Worm (Caenorhabditis elegans) whole organism, L4 larva: ENCODE results near the gene hsp-6.

Experiments
- ZK546.5 ChIP-seq, 2 experiments: sonication (generic microtip); optimal IDR thresholded peaks; 2 replicates each; lab custom pipeline; 2017; ENCODE audit warnings: missing biosample characterization in 2 of 2, missing genetic modification characterization in 2 of 2
- ama-1 ChIP-seq: fragments of 150-350 bp; optimal IDR thresholded peaks from 2 replicates; lab custom pipeline; 2014; ENCODE audit warnings: inconsistent platforms, mixed read lengths
- ctbp-1 ChIP-seq: fragments of 200-800 bp; sonication (Bioruptor generic); IDR thresholded peaks from 2 replicates; pipeline ENCODE4 v1.3.6; 2022; ENCODE audit warnings: missing genetic modification reagents, missing genetic modification characterization, missing compliant biosample characterization
- daf-16 ChIP-seq, 3 experiments: sonication (generic microtip); optimal IDR thresholded peaks; 2 replicates each; lab custom pipeline; 2016 to 2017; ENCODE audit warnings: missing genetic modification characterization in 3 of 3, missing genetic modification reagents in 3 of 3, mild to moderate bottlenecking in 2 of 3, missing compliant biosample characterization in 2 of 3, missing biosample characterization in 1 of 3, moderate library complexity in 1 of 3
- egl-27 ChIP-seq: sonication (generic microtip); optimal IDR thresholded peaks from 3 replicates; lab custom pipeline; 2017; ENCODE audit warnings: missing biosample characterization, missing genetic modification reagents, missing genetic modification characterization
- jun-1 ChIP-seq: fragments of 150-350 bp; optimal IDR thresholded peaks from 2 replicates; lab custom pipeline; 2014; ENCODE audit warnings: missing biosample characterization, missing genetic modification reagents, missing genetic modification characterization
- lsy-2 ChIP-seq, 2 experiments: fragments of 150-350 bp in 1 of 2; sonication (generic microtip) in 1 of 2; optimal IDR thresholded peaks; 2 replicates each; lab custom pipeline; 2014 to 2017; ENCODE audit warnings: missing biosample characterization in 2 of 2, missing genetic modification characterization in 2 of 2
- nhr-10 ChIP-seq: fragments of 150-350 bp; optimal IDR thresholded peaks from 2 replicates; lab custom pipeline; 2014; ENCODE audit warnings: missing biosample characterization, missing genetic modification characterization
- nhr-6 ChIP-seq: fragments of 150-350 bp; optimal IDR thresholded peaks from 2 replicates; lab custom pipeline; 2014; ENCODE audit warnings: missing biosample characterization, missing genetic modification characterization
- nhr-77 ChIP-seq: fragments of 150-350 bp; optimal IDR thresholded peaks from 2 replicates; lab custom pipeline; 2014; ENCODE audit warnings: missing biosample characterization, missing genetic modification characterization
- pha-4 ChIP-seq, 2 experiments: fragments of 150-350 bp in 1 of 2; fragments of 200-800 bp in 1 of 2; sonication (Bioruptor generic) in 1 of 2; IDR thresholded peaks in 1 of 2; optimal IDR thresholded peaks in 1 of 2; 2 replicates each; pipeline versions ENCODE4 v1.3.6 to Lab custom; 2014 to 2022; ENCODE audit warnings: missing genetic modification characterization in 2 of 2, missing genetic modification reagents in 2 of 2, missing biosample characterization in 1 of 2, missing compliant biosample characterization in 1 of 2
- unc-62 ChIP-seq, 3 experiments: fragments of 150-350 bp in 1 of 3; sonication (generic microtip); optimal IDR thresholded peaks in 2 of 3; peaks in 1 of 3; 1 replicate in 1 of 3; 2 replicates in 2 of 3; lab custom pipeline; 2014 to 2017; ENCODE audit warnings: missing biosample characterization in 3 of 3, missing genetic modification characterization in 3 of 3, missing genetic modification reagents in 3 of 3, missing genotype in 1 of 3

- TF ChIP-seq nhr-77 (tag; lab: Kevin White, UChicago) (no peak), daf-16 (GFP tag; optimal IDR thresholded peaks at IDR 0.05; lab: Kevin White, UChicago) (no peak), daf-16 (tag; optimal IDR thresholded peaks at IDR 0.05; lab: Kevin White, UChicago) (no peak), pha-4 (GFP tag; IDR thresholded peaks at IDR 0.05; lab: Robert Waterston, UW) (no peak), pha-4 (tag; optimal IDR thresholded peaks at IDR 0.05; lab: Kevin White, UChicago) (no peak), ama-1 (lab: Kevin White, UChicago) (no peak), egl-27 (tag; lab: Kevin White, UChicago) (no peak), ctbp-1 (GFP tag; lab: Robert Waterston, UW) (no peak), unc-62 (GFP tag; optimal IDR thresholded peaks at IDR 0.05 in 1 of 2; lab: Kevin White, UChicago) (no peak), unc-62 (tag; optimal IDR thresholded peaks at IDR 0.05; lab: Kevin White, UChicago) (no peak), jun-1 (no peak), ZK546.5 (tag; optimal IDR thresholded peaks at IDR 0.05; lab: Kevin White, UChicago) (no peak), lsy-2 (tag; optimal IDR thresholded peaks at IDR 0.05; lab: Kevin White, UChicago) (no peak), nhr-10 (no peak), nhr-6 (no peak)
Measured at ce11 chrV:4790368-4790767, 36.2 kb downstream of the hsp-6 start, which contains the start of gene R02F11.12.
